Worm (Caenorhabditis elegans) whole organism, mixed stage, embryonic: Measurements from ENCODE around the gene srr-6.

ENCODE experiments used
- M03D4.4 ChIP-seq: sonication (generic microtip); optimal IDR thresholded peaks from 2 replicates; lab custom pipeline; 2017; ENCODE audit warnings: mild to moderate bottlenecking, missing genetic modification characterization, missing compliant biosample characterization
- bed-3 ChIP-seq: fragments of 200-800 bp; sonication (Bioruptor generic); optimal IDR thresholded peaks from 3 replicates; lab custom pipeline; 2018; ENCODE audit warnings: mild to moderate bottlenecking, missing genetic modification characterization, moderate library complexity, missing compliant biosample characterization
- blmp-1 ChIP-seq: fragments of 150-350 bp; optimal IDR thresholded peaks from 2 replicates; lab custom pipeline; 2014; ENCODE audit warnings: missing biosample characterization, missing genetic modification characterization
- ceh-39 ChIP-seq: fragments of 150-350 bp; optimal IDR thresholded peaks from 2 replicates; lab custom pipeline; 2014; ENCODE audit warnings: missing biosample characterization, missing genetic modification characterization
- ceh-43 ChIP-seq: fragments of 200-800 bp; sonication (Bioruptor generic); optimal IDR thresholded peaks from 2 replicates; lab custom pipeline; 2018; ENCODE audit warnings: mild to moderate bottlenecking, missing genetic modification characterization, moderate library complexity, missing compliant biosample characterization
- ceh-83 ChIP-seq: fragments of 200-800 bp; sonication (Bioruptor generic); optimal IDR thresholded peaks from 2 replicates; lab custom pipeline; 2018; ENCODE audit warnings: mild to moderate bottlenecking, missing genetic modification characterization, missing compliant biosample characterization
- ces-1 ChIP-seq: fragments of 150-350 bp; optimal IDR thresholded peaks from 2 replicates; lab custom pipeline; 2014; ENCODE audit warnings: missing biosample characterization, missing genetic modification reagents, missing genetic modification characterization
- cnd-1 ChIP-seq: fragments of 200-800 bp; sonication (Bioruptor generic); optimal IDR thresholded peaks from 2 replicates; lab custom pipeline; 2018; ENCODE audit warnings: mild to moderate bottlenecking, missing genetic modification characterization, missing compliant biosample characterization
- drap-1 ChIP-seq: fragments of 200-800 bp; sonication (Bioruptor generic); optimal IDR thresholded peaks from 3 replicates; lab custom pipeline; 2018; ENCODE audit warnings: mild to moderate bottlenecking, missing genetic modification characterization, missing compliant biosample characterization
- elt-1 ChIP-seq: sonication (generic microtip); optimal IDR thresholded peaks from 2 replicates; lab custom pipeline; 2017; ENCODE audit warnings: missing genetic modification characterization, mild to moderate bottlenecking, missing compliant biosample characterization, antibody characterized with exemption, moderate library complexity, borderline replicate concordance; ENCODE audit not compliant: insufficient read depth
- elt-3 ChIP-seq: fragments of 150-350 bp; optimal IDR thresholded peaks from 2 replicates; lab custom pipeline; 2014; ENCODE audit warnings: missing biosample characterization, missing genetic modification characterization
- flh-1 ChIP-seq: fragments of 200-800 bp; sonication (Bioruptor generic); optimal IDR thresholded peaks from 2 replicates; lab custom pipeline; 2018; ENCODE audit warnings: mild to moderate bottlenecking, missing genetic modification characterization, moderate library complexity, missing compliant biosample characterization
- ham-2 ChIP-seq: fragments of 200-800 bp; sonication (Bioruptor generic); optimal IDR thresholded peaks from 2 replicates; lab custom pipeline; 2018; ENCODE audit warnings: mild to moderate bottlenecking, missing genetic modification characterization, missing compliant biosample characterization
- hlh-1 ChIP-seq: fragments of 150-350 bp; optimal IDR thresholded peaks from 2 replicates; lab custom pipeline; 2014; ENCODE audit warnings: missing biosample characterization, missing genetic modification reagents, missing genetic modification characterization
- lin-13 ChIP-seq: fragments of 150-350 bp; optimal IDR thresholded peaks from 2 replicates; lab custom pipeline; 2014; ENCODE audit warnings: missing biosample characterization, missing genetic modification characterization
- lin-32 ChIP-seq: fragments of 200-800 bp; sonication (Bioruptor generic); optimal IDR thresholded peaks from 2 replicates; lab custom pipeline; 2018; ENCODE audit warnings: mild to moderate bottlenecking, missing genetic modification characterization, missing compliant biosample characterization
- lsy-2 ChIP-seq: fragments of 150-350 bp; optimal IDR thresholded peaks from 2 replicates; lab custom pipeline; 2014; ENCODE audit warnings: missing biosample characterization, missing genetic modification characterization
- mab-5 ChIP-seq: fragments of 150-350 bp; optimal IDR thresholded peaks from 2 replicates; lab custom pipeline; 2014; ENCODE audit warnings: missing biosample characterization, missing genetic modification characterization
- mep-1 ChIP-seq: fragments of 150-350 bp; optimal IDR thresholded peaks from 2 replicates; lab custom pipeline; 2017; ENCODE audit warnings: missing biosample characterization, missing genetic modification reagents, missing genetic modification characterization, inconsistent platforms
- nhr-12 ChIP-seq: fragments of 150-350 bp; optimal IDR thresholded peaks from 2 replicates; lab custom pipeline; 2014; ENCODE audit warnings: missing biosample characterization, missing genetic modification characterization
- nhr-2 ChIP-seq: fragments of 150-350 bp; optimal IDR thresholded peaks from 2 replicates; lab custom pipeline; 2014; ENCODE audit warnings: missing biosample characterization, missing genetic modification characterization
- nhr-237 ChIP-seq: fragments of 150-350 bp; optimal IDR thresholded peaks from 2 replicates; lab custom pipeline; 2014; ENCODE audit warnings: missing biosample characterization, missing genetic modification characterization
- nhr-28 ChIP-seq: fragments of 150-350 bp; optimal IDR thresholded peaks from 2 replicates; lab custom pipeline; 2014; ENCODE audit warnings: missing biosample characterization, missing genetic modification characterization
- nhr-76 ChIP-seq: sonication (generic microtip); optimal IDR thresholded peaks from 2 replicates; lab custom pipeline; 2017; ENCODE audit warnings: missing biosample characterization, missing genetic modification characterization
- pha-4 ChIP-seq: fragments of 150-350 bp; optimal IDR thresholded peaks from 2 replicates; lab custom pipeline; 2018; ENCODE audit warnings: missing biosample characterization, missing genetic modification reagents, missing genetic modification characterization
- sem-2 ChIP-seq: fragments of 200-800 bp; sonication (Bioruptor generic); optimal IDR thresholded peaks from 2 replicates; lab custom pipeline; 2018; ENCODE audit warnings: mild to moderate bottlenecking, missing genetic modification characterization, missing compliant biosample characterization
- snpc-4 ChIP-seq: fragments of 150-350 bp; optimal IDR thresholded peaks from 2 replicates; lab custom pipeline; 2014; ENCODE audit warnings: missing biosample characterization, missing genetic modification characterization
- sptf-1 ChIP-seq: sonication (generic microtip); optimal IDR thresholded peaks from 2 replicates; lab custom pipeline; 2017; ENCODE audit warnings: mild to moderate bottlenecking, missing genetic modification characterization, moderate library complexity, missing compliant biosample characterization
- tbx-8 ChIP-seq: fragments of 200-800 bp; sonication (Bioruptor generic); optimal IDR thresholded peaks from 2 replicates; lab custom pipeline; 2018; ENCODE audit warnings: mild to moderate bottlenecking, missing genetic modification characterization, moderate library complexity, missing compliant biosample characterization
- unc-120 ChIP-seq: sonication (generic microtip); optimal IDR thresholded peaks from 2 replicates; lab custom pipeline; 2017; ENCODE audit warnings: missing genetic modification characterization, missing compliant biosample characterization; ENCODE audit not compliant: poor library complexity, severe bottlenecking
- unc-39 ChIP-seq: fragments of 150-350 bp; optimal IDR thresholded peaks from 2 replicates; lab custom pipeline; 2014; ENCODE audit warnings: missing biosample characterization, missing genetic modification characterization
- unc-62 ChIP-seq: fragments of 150-350 bp; optimal IDR thresholded peaks from 2 replicates; lab custom pipeline; 2014; ENCODE audit warnings: missing biosample characterization, missing genetic modification reagents, missing genetic modification characterization
- zip-8 ChIP-seq: fragments of 150-350 bp; optimal IDR thresholded peaks from 2 replicates; lab custom pipeline; 2014; ENCODE audit warnings: missing biosample characterization, missing genetic modification characterization
- ztf-11 ChIP-seq: fragments of 150-350 bp; optimal IDR thresholded peaks from 2 replicates; lab custom pipeline; 2014; ENCODE audit warnings: missing biosample characterization, missing genetic modification characterization

srr-6 gene

DNA sequence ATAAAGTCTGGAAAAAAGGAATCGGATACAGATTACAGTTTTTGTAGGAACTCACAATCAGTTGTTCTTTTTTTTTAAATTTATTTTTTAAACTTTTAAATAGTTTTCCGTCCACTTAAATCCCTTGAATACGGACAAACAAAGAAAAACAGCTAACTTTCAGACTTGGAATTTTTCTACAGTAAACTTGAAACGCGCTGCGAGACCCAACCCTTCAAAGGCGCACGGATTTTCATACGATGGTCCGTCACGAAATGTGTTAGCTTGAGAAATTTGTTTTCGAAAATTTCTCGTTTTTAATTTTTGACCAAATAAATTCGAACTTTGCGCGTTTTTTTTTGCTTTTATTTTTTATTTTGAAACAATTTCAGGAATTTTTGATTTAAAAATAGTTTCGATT, 34.0 kb downstream of the srr-6 start:
- TF ChIP-seq snpc-4 (tag; lab: Kevin White, UChicago) (no peak), ztf-11 (no peak), drap-1 (no peak), unc-39 (tag; lab: Kevin White, UChicago) (no peak), unc-62 (GFP tag; lab: Kevin White, UChicago) (no peak)

DNA sequence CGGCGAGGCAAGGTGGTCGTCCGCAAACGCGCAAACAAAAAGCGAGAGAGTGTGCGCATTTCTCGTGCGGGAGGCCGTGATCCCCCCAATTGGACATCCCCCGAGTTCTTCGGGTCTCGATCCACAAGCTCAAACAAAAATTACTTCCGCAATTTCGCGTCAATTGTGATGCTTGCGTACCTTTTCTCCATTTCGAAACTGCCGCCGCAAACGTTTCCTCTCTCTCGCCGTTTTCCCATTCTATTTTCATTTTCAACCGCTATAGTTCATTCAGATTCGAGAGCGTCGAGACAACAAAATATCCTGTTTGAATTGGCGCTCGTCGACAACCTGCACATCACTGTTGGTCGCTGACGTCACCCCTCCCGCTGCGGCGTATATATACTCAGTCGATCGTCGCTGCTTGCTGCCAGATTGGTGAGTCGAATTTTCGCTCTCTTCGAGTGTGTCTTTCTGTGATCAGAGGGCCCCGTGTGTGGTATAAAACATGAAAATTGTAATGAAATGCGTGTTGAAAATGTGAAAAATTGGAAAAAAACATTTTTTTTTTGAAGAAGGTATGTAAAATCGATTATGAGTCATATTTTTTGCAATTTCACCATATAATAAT, 36.8 kb downstream of the srr-6 start, which contains the start of the genes pqn-51 and K11D12.14:
Gene pqn-51 (plus strand): TSS at position 275 of the 610 bp plus-strand sequence.
Gene K11D12.14 (plus strand): TSS at position 304 of the 610 bp plus-strand sequence.
- TF ChIP-seq ces-1 (GFP tag; lab: Kevin White, UChicago) (peak; percentile 87), unc-39 (tag; lab: Kevin White, UChicago) (no peak), ceh-83 (GFP tag; lab: Kevin White, UChicago) (no peak), nhr-237 (peak; percentile 92), tbx-8 (GFP tag; lab: Kevin White, UChicago) (peak; percentile 37), sptf-1 (peak; percentile 28), lin-13 (peak; percentile 42), pha-4 (tag; lab: Kevin White, UChicago) (peak; percentile 42), blmp-1 (tag; lab: Kevin White, UChicago) (peak; percentile 88), bed-3 (GFP tag; lab: Kevin White, UChicago) (peak; percentile 35), cnd-1 (tag; lab: Kevin White, UChicago) (no peak), zip-8 (tag; lab: Kevin White, UChicago) (no peak), nhr-12 (tag; lab: Kevin White, UChicago) (no peak), unc-120 (tag; lab: Kevin White, UChicago) (peak; percentile 95), hlh-1 (tag; lab: Kevin White, UChicago) (peak; percentile 53), nhr-28 (tag; lab: Kevin White, UChicago) (no peak), ztf-11 (peak; percentile 10), mep-1 (tag; lab: Kevin White, UChicago) (peak; percentile 3), drap-1 (peak; percentile 61), unc-62 (GFP tag; lab: Kevin White, UChicago) (peak; percentile 73), lsy-2 (tag; lab: Kevin White, UChicago) (peak; percentile 63), flh-1 (GFP tag; lab: Kevin White, UChicago) (no peak)
- TF ChIP-seq, all 35 proteins: peak for 15

DNA sequence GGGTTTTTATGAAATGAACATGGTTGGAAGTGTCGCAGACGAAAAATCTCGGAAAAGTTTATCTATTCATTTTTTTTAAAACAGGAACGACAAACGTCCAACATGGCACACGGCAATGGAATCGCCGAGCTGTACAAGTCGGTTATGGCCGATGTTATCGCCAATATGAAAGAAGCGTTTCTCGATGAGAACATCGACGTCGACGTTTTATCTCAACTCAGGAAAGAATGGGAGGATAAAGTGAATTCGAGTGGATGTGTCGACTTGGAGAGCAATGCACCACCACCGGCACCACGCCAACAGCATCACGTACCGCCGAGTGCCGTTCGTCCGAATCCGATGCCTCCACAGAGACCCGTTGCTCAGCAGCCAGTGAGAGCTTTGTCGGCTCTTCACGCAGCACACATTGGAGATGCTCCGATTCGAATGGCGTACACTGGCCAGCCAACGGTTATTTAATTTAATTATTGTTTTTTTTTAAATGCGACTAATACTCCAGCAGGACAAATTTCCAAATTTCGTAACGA, 37.5 kb downstream of the srr-6 start:
- no peak for TF ChIP-seq unc-120 (tag; lab: Kevin White, UChicago)
- TF ChIP-seq drap-1: no peak
- no peak for TF ChIP-seq flh-1 (GFP tag; lab: Kevin White, UChicago)
- TF ChIP-seq mab-5 (tag; lab: Kevin White, UChicago): no peak
- no peak for TF ChIP-seq lin-32
- TF ChIP-seq nhr-2 (tag; lab: Kevin White, UChicago): no peak
- no peak for TF ChIP-seq elt-3 (tag; lab: Kevin White, UChicago)
- no peak for TF ChIP-seq zip-8 (tag; lab: Kevin White, UChicago)
- TF ChIP-seq ham-2 (GFP tag; lab: Kevin White, UChicago): no peak
- TF ChIP-seq pha-4 (tag; lab: Kevin White, UChicago): no peak
- TF ChIP-seq tbx-8 (GFP tag; lab: Kevin White, UChicago): no peak
- TF ChIP-seq nhr-76 (tag; lab: Kevin White, UChicago): no peak
- no peak for TF ChIP-seq ceh-39

DNA sequence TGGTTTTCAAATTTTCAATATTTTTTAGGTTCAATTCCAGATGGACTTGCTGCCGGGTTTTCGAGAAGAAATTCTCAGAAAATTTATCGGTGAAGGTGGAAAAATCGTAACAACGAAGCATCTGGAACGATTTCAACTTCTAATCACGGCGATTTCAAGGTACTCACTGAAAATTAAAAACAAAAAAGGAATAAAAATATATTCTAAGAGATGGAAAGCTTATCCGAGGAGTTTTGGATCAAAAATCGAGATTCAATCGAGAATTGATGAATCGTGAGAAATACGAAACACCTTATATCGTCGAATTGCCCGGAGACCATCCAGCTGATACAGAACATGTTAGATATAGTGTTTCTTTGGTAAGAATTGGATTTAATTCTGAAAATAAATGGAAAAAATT, 39.6 kb downstream of the srr-6 start, which contains the start of gene K11D12.12:
Gene K11D12.12 (plus strand): TSS at position 29 of the 400 bp plus-strand sequence.
- TF ChIP-seq ztf-11 (no peak), elt-3 (tag; lab: Kevin White, UChicago) (no peak), tbx-8 (GFP tag; lab: Kevin White, UChicago) (no peak), ceh-83 (GFP tag; lab: Kevin White, UChicago) (no peak), snpc-4 (tag; lab: Kevin White, UChicago) (no peak), pha-4 (tag; lab: Kevin White, UChicago) (no peak), flh-1 (GFP tag; lab: Kevin White, UChicago) (no peak), lin-13 (no peak), M03D4.4 (no peak), elt-1 (no peak), lsy-2 (tag; lab: Kevin White, UChicago) (no peak), nhr-76 (tag; lab: Kevin White, UChicago) (no peak), blmp-1 (tag; lab: Kevin White, UChicago) (no peak), sem-2 (GFP tag; lab: Kevin White, UChicago) (no peak), ceh-43 (GFP tag; lab: Kevin White, UChicago) (no peak), ces-1 (GFP tag; lab: Kevin White, UChicago) (no peak)
